Fruit fly (Drosophila melanogaster) whole organism, embryonic: ENCODE results near the gene CG12182.

Experiments used
- Atf6 ChIP-seq: fragments of 200-800 bp; sonication (Bioruptor generic); IDR thresholded peaks from 2 replicates; pipeline ENCODE4 v1.3.6; 2022; ENCODE audit warnings: missing biosample characterization, missing genetic modification characterization
- Awh ChIP-seq: fragments of 200-800 bp; sonication (Bioruptor generic); IDR thresholded peaks from 2 replicates; pipeline ENCODE4, ENCODE4 v1.3.6; 2022; ENCODE audit warnings: missing biosample characterization, missing genetic modification characterization
- Bgb ChIP-seq: fragments of 200-800 bp; sonication (Bioruptor generic); IDR thresholded peaks from 2 replicates; pipeline ENCODE4 v1.3.6; 2022; ENCODE audit warnings: missing biosample characterization, missing genetic modification characterization; ENCODE audit not compliant: partially characterized antibody
- CG10147 ChIP-seq: fragments of 200-800 bp; sonication (Bioruptor generic); optimal IDR thresholded peaks from 2 replicates; lab custom pipeline; 2019; ENCODE audit warnings: missing biosample characterization, mild to moderate bottlenecking, missing genetic modification characterization, moderate library complexity
- CG11560 ChIP-seq: fragments of 200-800 bp; sonication (Bioruptor generic); IDR thresholded peaks from 3 replicates; pipeline ENCODE4 v1.3.6; 2022; ENCODE audit warnings: missing biosample characterization, missing genetic modification characterization
- CG11696 ChIP-seq: fragments of 200-800 bp; sonication (Bioruptor generic); IDR thresholded peaks from 2 replicates; pipeline ENCODE4 v1.3.6; 2022; ENCODE audit warnings: missing biosample characterization, missing genetic modification characterization
- CG12769 ChIP-seq: fragments of 200-800 bp; sonication (Bioruptor generic); optimal IDR thresholded peaks from 2 replicates; lab custom pipeline; 2019; ENCODE audit warnings: missing biosample characterization, mild to moderate bottlenecking, missing genetic modification characterization, moderate library complexity
- CG13424 ChIP-seq: fragments of 200-800 bp; sonication (Bioruptor generic); optimal IDR thresholded peaks from 2 replicates; lab custom pipeline; 2019; ENCODE audit warnings: missing biosample characterization, mild to moderate bottlenecking, missing genetic modification characterization, moderate library complexity
- CG13775 ChIP-seq: fragments of 200-800 bp; sonication (Bioruptor generic); optimal IDR thresholded peaks from 3 replicates; lab custom pipeline; 2017; ENCODE audit warnings: missing biosample characterization, mild to moderate bottlenecking, missing genetic modification characterization
- CG1647 ChIP-seq: fragments of 200-800 bp; sonication (Bioruptor generic); optimal IDR thresholded peaks from 3 replicates; lab custom pipeline; 2016; ENCODE audit warnings: missing biosample characterization, missing genetic modification characterization
- CG16813 ChIP-seq: fragments of 200-800 bp; sonication (Bioruptor generic); IDR thresholded peaks from 3 replicates; pipeline ENCODE4 v1.3.6; 2022; ENCODE audit warnings: missing biosample characterization, missing genetic modification characterization; ENCODE audit not compliant: partially characterized antibody
- CG17829 ChIP-seq: fragments of 200-800 bp; optimal IDR thresholded peaks from 2 replicates; lab custom pipeline; 2019; ENCODE audit warnings: missing biosample characterization, mild to moderate bottlenecking, missing genetic modification characterization, moderate library complexity
- CG1792 ChIP-seq: fragments of 200-800 bp; sonication (Bioruptor generic); optimal IDR thresholded peaks from 2 replicates; lab custom pipeline; 2016; ENCODE audit warnings: missing biosample characterization, missing genetic modification characterization
- CG18476 ChIP-seq: fragments of 200-800 bp; sonication (Bioruptor generic); optimal IDR thresholded peaks from 2 replicates; lab custom pipeline; 2016; ENCODE audit warnings: missing biosample characterization, mild to moderate bottlenecking, missing genetic modification characterization
- CG2120 ChIP-seq: fragments of 200-800 bp; sonication (Bioruptor generic); optimal IDR thresholded peaks from 3 replicates; lab custom pipeline; 2016; ENCODE audit warnings: missing biosample characterization, missing genetic modification characterization
- CG30431 ChIP-seq: fragments of 200-800 bp; sonication (Bioruptor generic); optimal IDR thresholded peaks from 2 replicates; lab custom pipeline; 2017; ENCODE audit warnings: missing biosample characterization, missing genetic modification characterization
- CG3838 ChIP-seq: fragments of 200-800 bp; sonication (Bioruptor generic); optimal IDR thresholded peaks from 3 replicates; lab custom pipeline; 2016; ENCODE audit warnings: missing biosample characterization, missing genetic modification characterization
- CG4328 ChIP-seq: fragments of 200-800 bp; sonication (Bioruptor generic); optimal IDR thresholded peaks from 3 replicates; lab custom pipeline; 2017; ENCODE audit warnings: missing biosample characterization, missing genetic modification reagents, missing genetic modification characterization
- CG6175 ChIP-seq: fragments of 200-800 bp; sonication (Bioruptor generic); IDR thresholded peaks from 3 replicates; pipeline ENCODE4 v1.3.6; 2022; ENCODE audit warnings: missing biosample characterization, missing genetic modification characterization
- CG6272 ChIP-seq: fragments of 200-800 bp; sonication (Bioruptor generic); IDR thresholded peaks from 2 replicates; pipeline ENCODE4 v1.3.6; 2022; ENCODE audit warnings: missing biosample characterization, missing genetic modification characterization
- D19A ChIP-seq: fragments of 200-800 bp; optimal IDR thresholded peaks from 3 replicates; lab custom pipeline; 2019; ENCODE audit warnings: missing biosample characterization, mild to moderate bottlenecking, missing genetic modification characterization, moderate library complexity
- Gsc ChIP-seq: fragments of 200-800 bp; sonication (Bioruptor generic); IDR thresholded peaks from 2 replicates; pipeline ENCODE4 v1.3.6; 2022; ENCODE audit warnings: missing biosample characterization, missing genetic modification characterization
- HLH4C ChIP-seq: fragments of 200-800 bp; sonication (Bioruptor generic); IDR thresholded peaks from 3 replicates; pipeline ENCODE4 v1.3.6; 2022; ENCODE audit warnings: missing biosample characterization, missing genetic modification characterization; ENCODE audit not compliant: partially characterized antibody
- HLH54F ChIP-seq: fragments of 200-800 bp; sonication (Bioruptor generic); optimal IDR thresholded peaks from 3 replicates; lab custom pipeline; 2016; ENCODE audit warnings: missing biosample characterization, missing genetic modification characterization
- Nf-YB ChIP-seq: fragments of 200-800 bp; sonication (Bioruptor generic); optimal IDR thresholded peaks from 3 replicates; lab custom pipeline; 2019; ENCODE audit warnings: missing biosample characterization, mild to moderate bottlenecking, missing genetic modification characterization, moderate library complexity
- Spps ChIP-seq: fragments of 200-800 bp; sonication (Bioruptor generic); optimal IDR thresholded peaks from 2 replicates; lab custom pipeline; 2018; ENCODE audit warnings: missing biosample characterization, mild to moderate bottlenecking, missing genetic modification characterization
- TFAM ChIP-seq: fragments of 200-800 bp; sonication (Bioruptor generic); optimal IDR thresholded peaks from 2 replicates; lab custom pipeline; 2017; ENCODE audit warnings: missing biosample characterization, missing genetic modification characterization, inconsistent platforms
- Vsx1 ChIP-seq: fragments of 200-800 bp; sonication (Bioruptor generic); optimal IDR thresholded peaks from 2 replicates; lab custom pipeline; 2017; ENCODE audit warnings: missing biosample characterization, mild to moderate bottlenecking, missing genetic modification characterization, missing genetic modification reagents
- Xrp1 ChIP-seq: fragments of 200-800 bp; sonication (Bioruptor generic); IDR thresholded peaks from 2 replicates; pipeline ENCODE4 v1.3.6; 2022; ENCODE audit warnings: missing biosample characterization, missing genetic modification characterization
- ab ChIP-seq: fragments of 200-800 bp; sonication (Bioruptor generic); optimal IDR thresholded peaks from 2 replicates; lab custom pipeline; 2016; ENCODE audit warnings: missing biosample characterization, missing genetic modification characterization
- bsh ChIP-seq, 2 experiments: fragments of 200-800 bp; sonication (Bioruptor generic); optimal IDR thresholded peaks; 2 replicates each; lab custom pipeline; 2017 to 2018; ENCODE audit warnings: mild to moderate bottlenecking in 2 of 2, missing biosample characterization in 2 of 2, missing genetic modification characterization in 2 of 2, moderate library complexity in 1 of 2
- chinmo ChIP-seq: fragments of 200-800 bp; sonication (Bioruptor generic); IDR thresholded peaks from 4 replicates; pipeline ENCODE4 v1.3.6; 2022; ENCODE audit warnings: missing biosample characterization, missing genetic modification characterization; ENCODE audit not compliant: partially characterized antibody
- danr ChIP-seq: fragments of 200-800 bp; sonication (Bioruptor generic); IDR thresholded peaks from 2 replicates; pipeline ENCODE4 v1.3.6; 2022; ENCODE audit warnings: missing biosample characterization, missing genetic modification characterization
- disco-r ChIP-seq: fragments of 200-800 bp; sonication (Bioruptor generic); optimal IDR thresholded peaks from 2 replicates; lab custom pipeline; 2016; ENCODE audit warnings: missing biosample characterization, missing genetic modification characterization
- gcm2 ChIP-seq: fragments of 200-800 bp; sonication (Bioruptor generic); optimal IDR thresholded peaks from 2 replicates; lab custom pipeline; 2016; ENCODE audit warnings: missing biosample characterization, missing genetic modification characterization
- hb ChIP-seq: fragments of 200-800 bp; sonication (Bioruptor generic); IDR thresholded peaks from 3 replicates; pipeline ENCODE4 v1.3.6; 2022; ENCODE audit warnings: missing biosample characterization, missing genetic modification characterization; ENCODE audit not compliant: partially characterized antibody
- jing ChIP-seq: fragments of 200-800 bp; sonication (Bioruptor generic); optimal IDR thresholded peaks from 2 replicates; lab custom pipeline; 2018; ENCODE audit warnings: missing biosample characterization, mild to moderate bottlenecking, missing genetic modification characterization
- knrl ChIP-seq: fragments of 200-800 bp; sonication (Bioruptor generic); IDR thresholded peaks from 3 replicates; pipeline ENCODE4 v1.3.6; 2022; ENCODE audit warnings: missing biosample characterization, missing genetic modification characterization; ENCODE audit not compliant: partially characterized antibody
- lab ChIP-seq: fragments of 200-800 bp; sonication (Bioruptor generic); optimal IDR thresholded peaks from 3 replicates; lab custom pipeline; 2017; ENCODE audit warnings: missing biosample characterization, missing genetic modification characterization, mild to moderate bottlenecking, moderate library complexity, missing genetic modification reagents
- nerfin-1 ChIP-seq: fragments of 200-800 bp; sonication (Bioruptor generic); optimal IDR thresholded peaks from 3 replicates; lab custom pipeline; 2019; ENCODE audit warnings: missing biosample characterization, mild to moderate bottlenecking, missing genetic modification characterization, moderate library complexity
- odd ChIP-seq: fragments of 200-800 bp; sonication (Bioruptor generic); optimal IDR thresholded peaks from 2 replicates; lab custom pipeline; 2017; ENCODE audit warnings: missing biosample characterization, mild to moderate bottlenecking, missing genetic modification characterization
- p53 ChIP-seq: fragments of 200-800 bp; sonication (Bioruptor generic); optimal IDR thresholded peaks from 2 replicates; lab custom pipeline; 2016; ENCODE audit warnings: missing biosample characterization, missing genetic modification characterization
- schlank ChIP-seq: fragments of 200-800 bp; sonication (Bioruptor generic); optimal IDR thresholded peaks from 2 replicates; lab custom pipeline; 2018; ENCODE audit warnings: missing biosample characterization, mild to moderate bottlenecking, missing genetic modification characterization
- scrt ChIP-seq: fragments of 200-800 bp; sonication (Bioruptor generic); optimal IDR thresholded peaks from 2 replicates; lab custom pipeline; 2018; ENCODE audit warnings: missing biosample characterization, mild to moderate bottlenecking, missing genetic modification characterization, moderate library complexity
- seq ChIP-seq: fragments of 200-800 bp; sonication (Bioruptor generic); IDR thresholded peaks from 2 replicates; pipeline ENCODE4 v1.3.6; 2022; ENCODE audit warnings: missing biosample characterization, missing genetic modification characterization
- shn ChIP-seq: fragments of 200-800 bp; sonication (Bioruptor generic); optimal IDR thresholded peaks from 3 replicates; lab custom pipeline; 2016; ENCODE audit warnings: missing biosample characterization, missing genetic modification characterization
- unc-4 ChIP-seq: fragments of 200-800 bp; sonication (Bioruptor generic); IDR thresholded peaks from 2 replicates; pipeline ENCODE4 v1.3.6; 2022; ENCODE audit warnings: missing biosample characterization, missing genetic modification characterization; ENCODE audit not compliant: partially characterized antibody

CG12182 gene

dm6 chr3L:2634929-2635799 lies 35.8 kb upstream of the CG12182 start (continued):
- TF ChIP-seq seq = peak; percentile 56; the same call in 1 of the 2 replicates
- TF ChIP-seq D19A (tag; lab: Kevin White, UChicago) = peak; percentile 6
- TF ChIP-seq CG3838 (GFP tag; lab: Kevin White, UChicago) = peak; percentile 46
- TF ChIP-seq scrt (GFP tag; lab: Kevin White, UChicago) = peak; percentile 81
- peak; percentile 67 for TF ChIP-seq HLH54F (GFP tag; lab: Kevin White, UChicago)
- peak; percentile 96 for TF ChIP-seq lab (GFP tag; lab: Kevin White, UChicago)
- peak; percentile 77 for TF ChIP-seq CG16813
- peak; percentile 93 for TF ChIP-seq odd (GFP tag; lab: Kevin White, UChicago)
- TF ChIP-seq CG1647 = peak; percentile 61
- peak; percentile 73; the same call in 3 of the 4 replicates for TF ChIP-seq chinmo
- TF ChIP-seq TFAM = peak; percentile 47
- peak; percentile 65 for TF ChIP-seq p53 (GFP tag; lab: Kevin White, UChicago)
- peak; percentile 65 for TF ChIP-seq Xrp1 (GFP tag; lab: Robert Waterston, UW)
- TF ChIP-seq disco-r (GFP tag; lab: Kevin White, UChicago) = peak; percentile 89
- TF ChIP-seq Atf6 = peak; percentile 81
- TF ChIP-seq danr (GFP tag; lab: Robert Waterston, UW) = peak; percentile 43; the same call in 1 of the 2 replicates
- TF ChIP-seq CG13775 (GFP tag; lab: Kevin White, UChicago) = peak; percentile 91
- TF ChIP-seq CG13424 (tag; lab: Kevin White, UChicago) = peak; percentile 59
- peak; percentile 86 for TF ChIP-seq Bgb (GFP tag; lab: Robert Waterston, UW)
- peak; percentile 82 for TF ChIP-seq HLH4C (GFP tag; lab: Robert Waterston, UW)
- TF ChIP-seq unc-4 (GFP tag; lab: Robert Waterston, UW) = peak; percentile 76
- peak; percentile 48 for TF ChIP-seq CG10147 (GFP tag; lab: Kevin White, UChicago)
- no peak for TF ChIP-seq Gsc (GFP tag; lab: Robert Waterston, UW)
- TF ChIP-seq shn (GFP tag; lab: Kevin White, UChicago) = peak; percentile 68
- TF ChIP-seq CG12769 (tag; lab: Kevin White, UChicago) = peak; percentile 75
- peak; percentile 71 for TF ChIP-seq CG2120
- peak; percentile 70 for TF ChIP-seq CG11696
- TF ChIP-seq CG6175 (GFP tag; lab: Robert Waterston, UW) = peak; percentile 64; the same call in 2 of the 3 replicates
- peak; percentile 54 for TF ChIP-seq Nf-YB (GFP tag; lab: Kevin White, UChicago)
- peak; percentile 81 for TF ChIP-seq gcm2
- peak; percentile 82 for TF ChIP-seq schlank (tag; lab: Kevin White, UChicago)
- peak; percentile 86 for TF ChIP-seq Vsx1
- TF ChIP-seq CG4328 (GFP tag; lab: Kevin White, UChicago) = peak; percentile 94
- TF ChIP-seq knrl (GFP tag; lab: Robert Waterston, UW) = peak; percentile 67; the same call in 2 of the 3 replicates
- TF ChIP-seq hb (GFP tag; lab: Robert Waterston, UW) = peak; percentile 71; the same call in 2 of the 3 replicates
- TF ChIP-seq Spps (tag; lab: Kevin White, UChicago) = peak; percentile 19
- TF ChIP-seq Awh (GFP tag; lab: Robert Waterston, UW) = peak; percentile 78
- TF ChIP-seq bsh (GFP tag; optimal IDR thresholded peaks at IDR 0.05; lab: Kevin White, UChicago) = peak in 1 of 2 experiments; percentile 74
- peak; percentile 45 for TF ChIP-seq CG30431 (GFP tag; lab: Kevin White, UChicago)
- 0 out of 3 replicates have a peak, but pooled peaks have one; percentile 42 for TF ChIP-seq CG11560 (tag; lab: Robert Waterston, UW)
- TF ChIP-seq nerfin-1 (tag; lab: Kevin White, UChicago) = peak; percentile 71
- no peak for TF ChIP-seq jing (GFP tag; lab: Kevin White, UChicago)
- TF ChIP-seq CG1792 (GFP tag; lab: Kevin White, UChicago) = peak; percentile 53
- peak; percentile 61 for TF ChIP-seq CG18476 (GFP tag; lab: Kevin White, UChicago)
- peak; percentile 30 for TF ChIP-seq ab (GFP tag; lab: Kevin White, UChicago)
- peak; percentile 78 for TF ChIP-seq CG17829 (tag; lab: Kevin White, UChicago)
- TF ChIP-seq CG6272 (GFP tag; lab: Robert Waterston, UW) = no peak
